Worm (Caenorhabditis elegans): Measurements from ENCODE around the gene hot-6.
A peak's percentile ranks its signal among the peaks of the same experiment; 100 is the strongest.

Gene hot-6

DNA sequence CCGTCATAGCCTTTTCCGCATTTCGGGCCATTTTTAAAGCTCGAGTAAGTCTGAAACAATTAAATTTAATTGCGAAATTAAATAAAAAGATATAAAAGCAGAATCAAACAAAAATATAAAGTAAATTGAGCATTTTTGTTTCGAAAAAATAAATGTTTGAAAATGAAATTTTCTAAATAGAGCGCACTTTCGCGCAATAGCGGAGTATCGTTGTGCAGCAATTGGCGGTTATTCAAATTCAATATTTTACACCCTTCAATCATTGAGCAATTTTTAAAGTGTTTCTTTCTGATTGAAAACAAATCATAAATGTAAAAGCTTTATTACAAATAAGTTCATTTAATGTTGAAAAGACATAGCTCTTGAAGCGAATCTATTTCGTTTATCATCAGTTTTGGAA, 22.1 kb downstream of the hot-6 start, which contains the start of gene isy-1 (continued):
- TF ChIP-seq jun-1 (tag; optimal IDR thresholded peaks at IDR 0.05) (peak; percentile 23), dpl-1 (GFP tag; optimal IDR thresholded peaks at IDR 0.05) (peak; percentile 92 to 96 (median 94)), nhr-76 (tag; optimal IDR thresholded peaks at IDR 0.05) (no peak), zag-1 (tag; optimal IDR thresholded peaks at IDR 0.05) (no peak), ceh-8 (GFP tag; optimal IDR thresholded peaks at IDR 0.05) (peak; percentile 17), unc-30 (tag; optimal IDR thresholded peaks at IDR 0.05) (no peak), ama-1 (optimal IDR thresholded peaks at IDR 0.05) (no peak), mef-2 (tag; optimal IDR thresholded peaks at IDR 0.05) (no peak), hlh-4 (tag; optimal IDR thresholded peaks at IDR 0.05) (no peak), nhr-85 (tag) (peak; percentile 65), ces-1 (GFP tag; optimal IDR thresholded peaks at IDR 0.05) (no peak), snpc-4 (tag; optimal IDR thresholded peaks at IDR 0.05) (peak; percentile 70), isw-1 (GFP tag; IDR thresholded peaks at IDR 0.05) (peak; percentile 59), aha-1 (tag; optimal IDR thresholded peaks at IDR 0.05) (no peak), aly-2 (tag; optimal IDR thresholded peaks at IDR 0.05) (no peak), alr-1 (tag; optimal IDR thresholded peaks at IDR 0.05; ENCODE audit: borderline replicate concordance) (no peak), xbp-1 (tag; optimal IDR thresholded peaks at IDR 0.05) (peak; percentile 70), nhr-47 (tag; optimal IDR thresholded peaks at IDR 0.05) (peak; percentile 75), nhr-19 (GFP tag; conservative IDR thresholded peaks at IDR 0.05) (peak; percentile 73), dsc-1 (tag; optimal IDR thresholded peaks at IDR 0.05) (peak; percentile 60), sox-4 (tag; optimal IDR thresholded peaks at IDR 0.05) (peak; percentile 42), tbx-2 (tag; optimal IDR thresholded peaks at IDR 0.05) (no peak), pag-3 (tag; optimal IDR thresholded peaks at IDR 0.05; ENCODE audit: borderline replicate concordance, insufficient read depth) (no peak), nhr-11 (tag; optimal IDR thresholded peaks at IDR 0.05) (no peak), efl-3 (GFP tag; optimal IDR thresholded peaks at IDR 0.05) (no peak), ceh-90 (tag; optimal IDR thresholded peaks at IDR 0.05) (no peak), irx-1 (tag; optimal IDR thresholded peaks at IDR 0.05) (peak; percentile 29), ztf-4 (tag; optimal IDR thresholded peaks at IDR 0.05) (no peak), elt-2 (tag; optimal IDR thresholded peaks at IDR 0.05) (no peak), sptf-1 (tag; optimal IDR thresholded peaks at IDR 0.05) (no peak), ceh-63 (GFP tag; optimal IDR thresholded peaks at IDR 0.05) (no peak), sup-37 (GFP tag; optimal IDR thresholded peaks at IDR 0.05) (no peak), ets-5 (GFP tag; IDR thresholded peaks at IDR 0.05) (no peak), C34B4.2 (tag; optimal IDR thresholded peaks at IDR 0.05) (no peak), ztf-11 (tag; optimal IDR thresholded peaks at IDR 0.05) (no peak), unc-86 (tag; optimal IDR thresholded peaks at IDR 0.05) (peak; percentile 45), zip-4 (GFP tag; optimal IDR thresholded peaks at IDR 0.05) (no peak), grh-1 (GFP tag; IDR thresholded peaks at IDR 0.05) (no peak; the same call in 1 of the 2 replicates), pax-3 (tag; optimal IDR thresholded peaks at IDR 0.05) (peak; percentile 24), F16B12.6 (tag; optimal IDR thresholded peaks at IDR 0.05) (peak; percentile 30), fkh-8 (tag; optimal IDR thresholded peaks at IDR 0.05) (peak; percentile 61), nhr-77 (tag; optimal IDR thresholded peaks at IDR 0.05) (peak; percentile 33), mab-9 (GFP tag; IDR thresholded peaks at IDR 0.05) (no peak), nhr-237 (tag; optimal IDR thresholded peaks at IDR 0.05) (no peak)

DNA sequence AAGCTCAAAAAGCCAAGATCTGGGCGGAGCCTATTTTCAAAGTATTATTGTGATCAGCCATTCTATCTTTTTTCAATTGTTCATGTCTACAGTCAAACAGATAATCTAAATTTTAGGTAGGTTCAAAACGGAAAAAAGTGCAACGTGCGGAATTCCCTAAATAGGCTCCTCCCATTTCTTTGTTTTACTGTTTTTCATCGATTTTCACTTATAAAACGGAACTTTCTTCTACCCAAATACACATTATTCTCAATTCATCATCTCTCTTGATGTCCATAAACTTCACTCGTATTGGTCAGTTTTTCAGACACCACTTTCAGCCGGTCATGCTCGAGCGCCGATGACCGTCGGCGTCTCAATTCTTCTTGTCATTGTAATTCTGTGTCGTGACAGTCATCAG, 23.9 kb downstream of the hot-6 start, which contains the start of gene F53B7.7:
F53B7.7 (plus strand) TSS at position 301 of the 400 bp plus-strand sequence.
- peak; percentile 53 for TF ChIP-seq nhr-85 (tag)
- no peak for TF ChIP-seq ceh-88 (GFP tag; IDR thresholded peaks at IDR 0.05)
